Fruit fly (Drosophila melanogaster) whole organism, embryonic: Measurements from ENCODE around the gene CG15046.

Experiments used
- Bgb ChIP-seq: fragments of 200-800 bp; sonication (Bioruptor generic); IDR thresholded peaks from 2 replicates; pipeline ENCODE4 v1.3.6; 2022; ENCODE audit warnings: missing biosample characterization, missing genetic modification characterization; ENCODE audit not compliant: partially characterized antibody
- CG10321 ChIP-seq: fragments of 200-800 bp; sonication (Bioruptor generic); IDR thresholded peaks from 2 replicates; pipeline ENCODE4 v1.3.6; 2022; ENCODE audit warnings: missing biosample characterization, missing genetic modification characterization
- CG10979 ChIP-seq: fragments of 200-800 bp; sonication (Bioruptor generic); optimal IDR thresholded peaks from 2 replicates; lab custom pipeline; 2018; ENCODE audit warnings: missing biosample characterization, mild to moderate bottlenecking, missing genetic modification characterization, moderate library complexity
- CG11696 ChIP-seq: fragments of 200-800 bp; sonication (Bioruptor generic); IDR thresholded peaks from 2 replicates; pipeline ENCODE4 v1.3.6; 2022; ENCODE audit warnings: missing biosample characterization, missing genetic modification characterization
- CG12744 ChIP-seq: fragments of 200-800 bp; sonication (Bioruptor generic); optimal IDR thresholded peaks from 2 replicates; lab custom pipeline; 2016; ENCODE audit warnings: missing biosample characterization, missing genetic modification characterization
- CG13424 ChIP-seq: fragments of 200-800 bp; sonication (Bioruptor generic); optimal IDR thresholded peaks from 2 replicates; lab custom pipeline; 2019; ENCODE audit warnings: missing biosample characterization, mild to moderate bottlenecking, missing genetic modification characterization, moderate library complexity
- CG15269 ChIP-seq: fragments of 200-800 bp; sonication (Bioruptor generic); optimal IDR thresholded peaks from 2 replicates; lab custom pipeline; 2018; ENCODE audit warnings: missing biosample characterization, mild to moderate bottlenecking, missing genetic modification characterization, moderate library complexity
- CG17359 ChIP-seq: fragments of 200-800 bp; sonication (Bioruptor generic); optimal IDR thresholded peaks from 3 replicates; lab custom pipeline; 2018; ENCODE audit warnings: missing biosample characterization, mild to moderate bottlenecking, missing genetic modification characterization, moderate library complexity
- CG17385 ChIP-seq: fragments of 200-800 bp; sonication (Bioruptor generic); optimal IDR thresholded peaks from 3 replicates; lab custom pipeline; 2018; ENCODE audit warnings: missing biosample characterization, mild to moderate bottlenecking, missing genetic modification characterization
- CG18262 ChIP-seq: fragments of 200-800 bp; optimal IDR thresholded peaks from 3 replicates; lab custom pipeline; 2019; ENCODE audit warnings: missing biosample characterization, mild to moderate bottlenecking, missing genetic modification characterization, moderate library complexity
- CG30403 ChIP-seq: fragments of 200-800 bp; sonication (Bioruptor generic); optimal IDR thresholded peaks from 3 replicates; lab custom pipeline; 2016; ENCODE audit warnings: missing biosample characterization, missing genetic modification characterization
- CG3163 ChIP-seq: fragments of 200-800 bp; sonication (Bioruptor generic); optimal IDR thresholded peaks from 3 replicates; lab custom pipeline; 2016; ENCODE audit warnings: missing biosample characterization, missing genetic modification characterization
- CG32532 ChIP-seq: fragments of 200-800 bp; sonication (Bioruptor generic); IDR thresholded peaks from 2 replicates; pipeline ENCODE4 v1.3.6; 2022; ENCODE audit warnings: missing biosample characterization, missing genetic modification characterization
- CG4328 ChIP-seq: fragments of 200-800 bp; sonication (Bioruptor generic); optimal IDR thresholded peaks from 3 replicates; lab custom pipeline; 2017; ENCODE audit warnings: missing biosample characterization, missing genetic modification reagents, missing genetic modification characterization
- CG4854 ChIP-seq: fragments of 200-800 bp; sonication (Bioruptor generic); optimal IDR thresholded peaks from 2 replicates; lab custom pipeline; 2016; ENCODE audit warnings: missing biosample characterization, missing genetic modification characterization, inconsistent platforms
- CG8290 ChIP-seq, 3 experiments: fragments of 200-800 bp; sonication (Bioruptor generic); optimal IDR thresholded peaks; 2 replicates each; lab custom pipeline; 2016 to 2019; ENCODE audit warnings: missing biosample characterization in 3 of 3, missing genetic modification characterization in 3 of 3, mild to moderate bottlenecking in 2 of 3, moderate library complexity in 1 of 3
- CkIIα-i1 ChIP-seq: fragments of 200-800 bp; sonication (Bioruptor generic); IDR thresholded peaks from 2 replicates; pipeline ENCODE4 v1.3.6; 2022; ENCODE audit warnings: missing biosample characterization, missing genetic modification characterization
- Dip3 ChIP-seq: fragments of 200-800 bp; sonication (Bioruptor generic); optimal IDR thresholded peaks from 3 replicates; lab custom pipeline; 2016; ENCODE audit warnings: missing biosample characterization, missing genetic modification characterization
- E2f1 ChIP-seq: fragments of 200-800 bp; sonication (Bioruptor generic); IDR thresholded peaks from 2 replicates; pipeline ENCODE4 v1.3.6; 2022; ENCODE audit warnings: missing biosample characterization, missing genetic modification characterization
- ERR ChIP-seq: fragments of 200-800 bp; sonication (Bioruptor generic); optimal IDR thresholded peaks from 2 replicates; lab custom pipeline; 2016; ENCODE audit warnings: missing biosample characterization, missing genetic modification characterization
- Fer3 ChIP-seq: fragments of 200-800 bp; sonication (Bioruptor generic); optimal IDR thresholded peaks from 2 replicates; lab custom pipeline; 2018; ENCODE audit warnings: missing biosample characterization, mild to moderate bottlenecking, missing genetic modification characterization, moderate library complexity
- HHEX ChIP-seq: fragments of 200-800 bp; sonication (Bioruptor generic); optimal IDR thresholded peaks from 3 replicates; lab custom pipeline; 2017; ENCODE audit warnings: missing biosample characterization, mild to moderate bottlenecking, missing genetic modification characterization, missing genetic modification reagents
- HLH54F ChIP-seq: fragments of 200-800 bp; sonication (Bioruptor generic); optimal IDR thresholded peaks from 3 replicates; lab custom pipeline; 2016; ENCODE audit warnings: missing biosample characterization, missing genetic modification characterization
- HLHmδ ChIP-seq: fragments of 200-800 bp; sonication (Bioruptor generic); optimal IDR thresholded peaks from 2 replicates; lab custom pipeline; 2018; ENCODE audit warnings: missing biosample characterization, mild to moderate bottlenecking, missing genetic modification characterization, moderate library complexity
- Hand ChIP-seq: fragments of 200-800 bp; sonication (Bioruptor generic); optimal IDR thresholded peaks from 2 replicates; lab custom pipeline; 2017; ENCODE audit warnings: mild to moderate bottlenecking, missing biosample characterization, missing genetic modification reagents, missing genetic modification characterization
- Nf-YA ChIP-seq: fragments of 200-800 bp; sonication (Bioruptor generic); IDR thresholded peaks from 2 replicates; pipeline ENCODE4 v1.3.6; 2022; ENCODE audit warnings: missing biosample characterization, missing genetic modification characterization
- Taf1 ChIP-seq: fragments of 200-800 bp; sonication (Bioruptor generic); IDR thresholded peaks from 2 replicates; pipeline ENCODE4 v1.3.6; 2022; ENCODE audit warnings: missing biosample characterization, missing genetic modification characterization
- YL-1 ChIP-seq: fragments of 200-800 bp; sonication (Bioruptor generic); optimal IDR thresholded peaks from 3 replicates; lab custom pipeline; 2017; ENCODE audit warnings: missing biosample characterization, mild to moderate bottlenecking, missing genetic modification characterization
- abd-A ChIP-seq: fragments of 200-800 bp; sonication (Bioruptor generic); optimal IDR thresholded peaks from 3 replicates; lab custom pipeline; 2019; ENCODE audit warnings: missing biosample characterization, mild to moderate bottlenecking, missing genetic modification characterization, moderate library complexity
- cato ChIP-seq: fragments of 200-800 bp; sonication (Bioruptor generic); optimal IDR thresholded peaks from 2 replicates; lab custom pipeline; 2016; ENCODE audit warnings: missing biosample characterization, missing genetic modification characterization, borderline replicate concordance
- caup ChIP-seq: fragments of 200-800 bp; sonication (Bioruptor generic); optimal IDR thresholded peaks from 3 replicates; lab custom pipeline; 2017; ENCODE audit warnings: missing biosample characterization, mild to moderate bottlenecking, missing genetic modification characterization, moderate library complexity; ENCODE audit not compliant: severe bottlenecking
- chinmo ChIP-seq: fragments of 200-800 bp; sonication (Bioruptor generic); IDR thresholded peaks from 4 replicates; pipeline ENCODE4 v1.3.6; 2022; ENCODE audit warnings: missing biosample characterization, missing genetic modification characterization; ENCODE audit not compliant: partially characterized antibody
- cwo ChIP-seq: fragments of 200-800 bp; sonication (Bioruptor generic); optimal IDR thresholded peaks from 3 replicates; lab custom pipeline; 2017; ENCODE audit warnings: missing biosample characterization, missing genetic modification characterization, mild to moderate bottlenecking, moderate library complexity, missing genetic modification reagents
- dmrt99B ChIP-seq: fragments of 200-800 bp; sonication (Bioruptor generic); optimal IDR thresholded peaks from 2 replicates; lab custom pipeline; 2018; ENCODE audit warnings: missing biosample characterization, mild to moderate bottlenecking, missing genetic modification characterization, moderate library complexity
- exex ChIP-seq: fragments of 200-800 bp; sonication (Bioruptor generic); optimal IDR thresholded peaks from 4 replicates; lab custom pipeline; 2018; ENCODE audit warnings: missing biosample characterization, mild to moderate bottlenecking, missing genetic modification characterization, moderate library complexity
- eyg ChIP-seq: fragments of 200-800 bp; sonication (Bioruptor generic); optimal IDR thresholded peaks from 3 replicates; lab custom pipeline; 2016; ENCODE audit warnings: missing biosample characterization, missing genetic modification characterization
- fd64A ChIP-seq: fragments of 200-800 bp; sonication (Bioruptor generic); optimal IDR thresholded peaks from 3 replicates; lab custom pipeline; 2018; ENCODE audit warnings: missing biosample characterization, mild to moderate bottlenecking, missing genetic modification characterization
- ftz-f1 ChIP-seq: fragments of 200-800 bp; sonication (Bioruptor generic); optimal IDR thresholded peaks from 2 replicates; lab custom pipeline; 2016; ENCODE audit warnings: missing biosample characterization, missing genetic modification characterization
- grau ChIP-seq: fragments of 200-800 bp; optimal IDR thresholded peaks from 3 replicates; lab custom pipeline; 2019; ENCODE audit warnings: missing biosample characterization, mild to moderate bottlenecking, missing genetic modification characterization, moderate library complexity
- lilli ChIP-seq: fragments of 200-800 bp; sonication (Bioruptor generic); optimal IDR thresholded peaks from 3 replicates; lab custom pipeline; 2016; ENCODE audit warnings: missing biosample characterization, missing genetic modification characterization
- nau ChIP-seq: fragments of 200-800 bp; sonication (Bioruptor generic); optimal IDR thresholded peaks from 3 replicates; lab custom pipeline; 2017; ENCODE audit warnings: missing biosample characterization, mild to moderate bottlenecking, missing genetic modification characterization, missing genetic modification reagents
- nmo ChIP-seq: fragments of 200-800 bp; sonication (Bioruptor generic); optimal IDR thresholded peaks from 2 replicates; lab custom pipeline; 2018; ENCODE audit warnings: missing biosample characterization, mild to moderate bottlenecking, missing genetic modification characterization, moderate library complexity
- pb ChIP-seq: fragments of 200-800 bp; sonication (Bioruptor generic); optimal IDR thresholded peaks from 3 replicates; lab custom pipeline; 2016; ENCODE audit warnings: missing biosample characterization, missing genetic modification characterization
- peb ChIP-seq: fragments of 200-800 bp; sonication (Bioruptor generic); IDR thresholded peaks from 2 replicates; pipeline ENCODE4 v1.3.6; 2022; ENCODE audit warnings: missing biosample characterization, missing genetic modification characterization
- pfk ChIP-seq: fragments of 200-800 bp; sonication (Bioruptor generic); optimal IDR thresholded peaks from 2 replicates; lab custom pipeline; 2018; ENCODE audit warnings: missing biosample characterization, mild to moderate bottlenecking, missing genetic modification characterization, moderate library complexity
- pita ChIP-seq: fragments of 200-800 bp; sonication (Bioruptor generic); optimal IDR thresholded peaks from 2 replicates; lab custom pipeline; 2017; ENCODE audit warnings: missing biosample characterization, mild to moderate bottlenecking, missing genetic modification characterization
- prd ChIP-seq, 3 experiments: fragments of >200 bp in 2 of 3; fragments of 200-800 bp in 1 of 3; sonication (Bioruptor generic) in 1 of 3; optimal IDR thresholded peaks in 2 of 3; IDR thresholded peaks in 1 of 3; 2 replicates in 2 of 3; 3 replicates in 1 of 3; pipeline versions ENCODE4 v1.3.6 to Lab custom; 2017 to 2022; ENCODE audit warnings: missing biosample characterization in 1 of 3, missing genetic modification characterization in 1 of 3
- row ChIP-seq: fragments of 200-800 bp; sonication (Bioruptor generic); IDR thresholded peaks from 3 replicates; pipeline ENCODE4 v1.3.6; 2022; ENCODE audit warnings: missing biosample characterization, missing genetic modification characterization
- sob ChIP-seq: fragments of 200-800 bp; sonication (Bioruptor generic); IDR thresholded peaks from 2 replicates; pipeline ENCODE4 v1.3.6; 2022; ENCODE audit warnings: missing biosample characterization, missing genetic modification characterization
- vfl ChIP-seq: fragments of 200-800 bp; sonication (Bioruptor generic); optimal IDR thresholded peaks from 2 replicates; lab custom pipeline; 2016; ENCODE audit warnings: missing biosample characterization, missing genetic modification characterization

CG15046 gene

DNA sequence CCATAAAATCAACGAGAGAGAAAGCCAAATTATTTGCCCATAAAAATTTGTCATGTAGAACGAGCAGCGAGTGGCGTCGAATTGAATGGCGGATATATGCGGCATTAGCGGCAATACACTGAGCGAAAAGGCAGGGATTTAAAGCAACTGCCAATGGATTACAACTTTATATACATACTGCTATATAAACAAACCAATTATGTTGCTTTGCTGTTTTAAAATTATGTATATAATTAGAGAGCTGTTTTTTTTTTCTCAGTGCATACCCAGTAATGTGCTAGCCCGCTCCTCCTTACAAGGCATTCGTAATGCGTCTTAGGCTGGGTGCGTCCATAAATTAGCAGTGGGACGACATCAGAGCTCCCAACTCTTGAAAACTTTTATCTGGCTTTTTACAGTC, 21.5 kb downstream of the CG15046 start (continued):
- TF ChIP-seq pita (GFP tag; lab: Kevin White, UChicago), result no peak
- peak; percentile 29 for TF ChIP-seq HHEX (GFP tag; lab: Kevin White, UChicago)
- no peak for TF ChIP-seq nmo
- TF ChIP-seq cato (GFP tag; lab: Kevin White, UChicago), result no peak
- TF ChIP-seq CG12744 (GFP tag; lab: Kevin White, UChicago), result no peak
- TF ChIP-seq prd (optimal IDR thresholded peaks at IDR 0.05; lab: Kevin White, UChicago), result no peak
- peak; percentile 30; the same call in 1 of the 3 replicates for TF ChIP-seq prd (GFP tag; IDR thresholded peaks at IDR 0.05; lab: Robert Waterston, UW)
- TF ChIP-seq Dip3 (GFP tag; lab: Kevin White, UChicago), result no peak
- no peak for TF ChIP-seq ftz-f1 (GFP tag; lab: Kevin White, UChicago)
- peak; percentile 56 for TF ChIP-seq row (GFP tag; lab: Robert Waterston, UW)
- TF ChIP-seq CG15269 (tag; lab: Kevin White, UChicago), result peak; percentile 26
- TF ChIP-seq cwo (GFP tag; lab: Kevin White, UChicago), result peak; percentile 46
- TF ChIP-seq caup, result peak; percentile 7
- no peak for TF ChIP-seq grau (tag; lab: Kevin White, UChicago)
- TF ChIP-seq HLH54F (GFP tag; lab: Kevin White, UChicago), result no peak
- no peak for TF ChIP-seq Nf-YA (GFP tag; lab: Robert Waterston, UW)
- no peak for TF ChIP-seq CG4328 (GFP tag; lab: Kevin White, UChicago)
- TF ChIP-seq CG18262 (tag; lab: Kevin White, UChicago), result no peak
- TF ChIP-seq CG8290 (GFP tag; optimal IDR thresholded peaks at IDR 0.05; lab: Kevin White, UChicago), result no peak
- peak in 1 of 2 experiments; percentile 28 for TF ChIP-seq CG8290 (tag; optimal IDR thresholded peaks at IDR 0.05; lab: Kevin White, UChicago)
- no peak for TF ChIP-seq YL-1 (GFP tag; lab: Kevin White, UChicago)
- peak; percentile 12 for TF ChIP-seq CG17359
- no peak for TF ChIP-seq nau (GFP tag; lab: Kevin White, UChicago)
- TF ChIP-seq CG30403 (GFP tag; lab: Kevin White, UChicago), result peak; percentile 2
- TF ChIP-seq sob (GFP tag; lab: Robert Waterston, UW), result no peak
- no peak for TF ChIP-seq fd64A (GFP tag; lab: Kevin White, UChicago)
- no peak for TF ChIP-seq exex (tag; lab: Kevin White, UChicago)
- TF ChIP-seq CG4854 (GFP tag; lab: Kevin White, UChicago), result no peak
- TF ChIP-seq CG32532 (GFP tag; lab: Robert Waterston, UW), result peak; percentile 65
- no peak for TF ChIP-seq CG11696 (GFP tag; lab: Robert Waterston, UW)
- TF ChIP-seq CG10321, result no peak
- TF ChIP-seq HLHmδ (GFP tag; lab: Kevin White, UChicago), result no peak
- no peak for TF ChIP-seq peb (GFP tag; lab: Robert Waterston, UW)
- no peak for TF ChIP-seq CG10979
- peak; percentile 13 for TF ChIP-seq CG13424 (tag; lab: Kevin White, UChicago)
- TF ChIP-seq dmrt99B (tag; lab: Kevin White, UChicago), result peak; percentile 42
- TF ChIP-seq pb (GFP tag; lab: Kevin White, UChicago), result no peak
- no peak for TF ChIP-seq pfk
- no peak for TF ChIP-seq CkIIα-i1
- peak; percentile 30 for TF ChIP-seq Fer3 (tag; lab: Kevin White, UChicago)
- peak; percentile 8 for TF ChIP-seq CG17385 (GFP tag; lab: Kevin White, UChicago)
- TF ChIP-seq E2f1, result no peak
- no peak for TF ChIP-seq chinmo
- no peak for TF ChIP-seq Bgb
- TF ChIP-seq abd-A (tag; lab: Kevin White, UChicago), result no peak
- peak; percentile 42 for TF ChIP-seq lilli (GFP tag; lab: Kevin White, UChicago)
- no peak for TF ChIP-seq Taf1 (GFP tag; lab: Robert Waterston, UW)
- TF ChIP-seq CG3163 (GFP tag; lab: Kevin White, UChicago), result no peak
- TF ChIP-seq Hand, result peak; percentile 24
- no peak for TF ChIP-seq ERR (GFP tag; lab: Kevin White, UChicago)
- no peak for TF ChIP-seq vfl (GFP tag; lab: Kevin White, UChicago)
- no peak for TF ChIP-seq eyg (GFP tag; lab: Kevin White, UChicago)
